Fruit fly (Drosophila melanogaster): Measurements from ENCODE around the gene CG12708.

The CG12708 gene

DNA sequence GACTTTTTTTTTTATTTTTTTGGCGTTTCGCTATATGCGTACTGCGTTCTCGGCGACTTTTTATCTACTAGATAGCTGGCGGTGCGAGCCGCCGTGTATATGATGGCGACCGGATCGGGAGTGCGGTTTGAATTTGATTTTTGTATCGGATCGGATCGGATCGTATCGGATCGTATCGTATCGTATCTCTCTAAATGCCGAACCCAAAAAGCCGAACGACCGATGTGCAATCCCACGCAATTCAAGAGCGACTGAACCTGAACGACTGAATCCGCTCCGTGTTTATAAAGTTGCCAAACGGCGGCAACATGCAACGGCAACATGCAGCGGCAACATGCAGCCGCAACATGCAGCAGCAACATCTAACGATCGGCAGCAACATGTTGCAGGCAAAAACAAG lies 49.0 kb upstream of the CG12708 start (continued):
- TF ChIP-seq MESR4 (GFP tag; optimal IDR thresholded peaks at IDR 0.05) (no peak), kah (GFP tag; optimal IDR thresholded peaks at IDR 0.05) (no peak), CG12391 (tag; optimal IDR thresholded peaks at IDR 0.05) (no peak), nau (GFP tag; optimal IDR thresholded peaks at IDR 0.05) (no peak), CG3281 (GFP tag; optimal IDR thresholded peaks at IDR 0.05) (no peak), CG4404 (GFP tag; IDR thresholded peaks at IDR 0.05) (no peak), YL-1 (GFP tag; optimal IDR thresholded peaks at IDR 0.05) (no peak), sob (GFP tag; IDR thresholded peaks at IDR 0.05) (peak; percentile 49; the same call in 1 of the 2 replicates), CG11456 (GFP tag; IDR thresholded peaks at IDR 0.05) (no peak), cg (GFP tag; optimal IDR thresholded peaks at IDR 0.05) (no peak), Ptx1 (GFP tag; IDR thresholded peaks at IDR 0.05) (no peak), bcd (GFP tag; optimal IDR thresholded peaks at IDR 0.05) (no peak), Lim3 (GFP tag; IDR thresholded peaks at IDR 0.05) (no peak), Atf3 (GFP tag; optimal IDR thresholded peaks at IDR 0.05) (no peak), Sox102F (GFP tag; optimal IDR thresholded peaks at IDR 0.05) (no peak), az2 (GFP tag; optimal IDR thresholded peaks at IDR 0.05) (no peak), CG12071 (GFP tag; optimal IDR thresholded peaks at IDR 0.05) (no peak), Mrtf (GFP tag; IDR thresholded peaks at IDR 0.05) (no peak), CG13287 (GFP tag; IDR thresholded peaks at IDR 0.05; ENCODE audit: partially characterized antibody) (peak; percentile 35; the same call in 1 of the 2 replicates), CG13296 (GFP tag; optimal IDR thresholded peaks at IDR 0.05) (no peak), usp (GFP tag; optimal IDR thresholded peaks at IDR 0.05) (no peak), tll (GFP tag; optimal IDR thresholded peaks at IDR 0.05) (no peak), en (GFP tag; optimal IDR thresholded peaks at IDR 0.05) (no peak), cas (GFP tag; IDR thresholded peaks at IDR 0.05) (no peak), Lpt (GFP tag; optimal IDR thresholded peaks at IDR 0.05) (no peak), slbo (GFP tag; IDR thresholded peaks at IDR 0.05) (peak; percentile 17; the same call in 1 of the 2 replicates), NFAT (GFP tag; IDR thresholded peaks at IDR 0.05) (no peak), CG6689 (GFP tag; IDR thresholded peaks at IDR 0.05) (no peak), ash1 (GFP tag; optimal IDR thresholded peaks at IDR 0.05) (no peak), Doc3 (GFP tag; IDR thresholded peaks at IDR 0.05; ENCODE audit: partially characterized antibody) (no peak), CG10654 (GFP tag; optimal IDR thresholded peaks at IDR 0.05) (no peak), Fer2 (tag; optimal IDR thresholded peaks at IDR 0.05) (no peak), Dip2 (GFP tag; IDR thresholded peaks at IDR 0.05) (no peak), CG17385 (GFP tag; optimal IDR thresholded peaks at IDR 0.05) (no peak), slou (GFP tag; optimal IDR thresholded peaks at IDR 0.05) (no peak), CG12299 (tag; optimal IDR thresholded peaks at IDR 0.05) (no peak), bsh (GFP tag; optimal IDR thresholded peaks at IDR 0.05) (no peak), sens-2 (GFP tag; IDR thresholded peaks at IDR 0.05) (0 out of 2 replicates have a peak, but pooled peaks have one; percentile 10), oc (tag; optimal IDR thresholded peaks at IDR 0.05) (peak; percentile 55), CG17186 (GFP tag; optimal IDR thresholded peaks at IDR 0.05) (no peak), CG1024 (GFP tag; IDR thresholded peaks at IDR 0.05) (no peak), bigmax (GFP tag; optimal IDR thresholded peaks at IDR 0.05) (no peak), CG1233 (GFP tag; optimal IDR thresholded peaks at IDR 0.05) (no peak), CG33557 (GFP tag; optimal IDR thresholded peaks at IDR 0.05) (no peak), CG17829 (tag; optimal IDR thresholded peaks at IDR 0.05) (peak; percentile 7), ap (GFP tag; IDR thresholded peaks at IDR 0.05) (no peak), lab (GFP tag; optimal IDR thresholded peaks at IDR 0.05) (peak; percentile 31), Aef1 (GFP tag; IDR thresholded peaks at IDR 0.05) (no peak), CG15073 (GFP tag; optimal IDR thresholded peaks at IDR 0.05) (no peak), CG31441 (GFP tag; IDR thresholded peaks at IDR 0.05) (no peak), Nf-YB (GFP tag; optimal IDR thresholded peaks at IDR 0.05) (no peak), danr (GFP tag; IDR thresholded peaks at IDR 0.05) (no peak)
